Fruit fly (Drosophila melanogaster) whole organism, wandering third instar larva: ENCODE measurements around the gene CG4325.

Experiments
- Dfd ChIP-seq: fragments of >200 bp; optimal IDR thresholded peaks from 2 replicates; lab custom pipeline; 2017; ENCODE audit warnings: missing biosample characterization, missing genetic modification characterization
- Mio ChIP-seq: sonication (Bioruptor generic); optimal IDR thresholded peaks from 2 replicates; lab custom pipeline; 2016; ENCODE audit warnings: missing biosample characterization, missing genetic modification characterization
- jim ChIP-seq: fragments of 175-275, 200-325 bp; sonication (Bioruptor generic); optimal IDR thresholded peaks from 2 replicates; lab custom pipeline; 2016; ENCODE audit warnings: missing biosample characterization, mild to moderate bottlenecking, missing genetic modification characterization
- pan ChIP-seq: fragments of >200 bp; optimal IDR thresholded peaks from 2 replicates; lab custom pipeline; 2017
- usp ChIP-seq: fragments of >200 bp; optimal IDR thresholded peaks from 2 replicates; lab custom pipeline; 2017; ENCODE audit warnings: missing biosample characterization, missing genetic modification characterization

DNA sequence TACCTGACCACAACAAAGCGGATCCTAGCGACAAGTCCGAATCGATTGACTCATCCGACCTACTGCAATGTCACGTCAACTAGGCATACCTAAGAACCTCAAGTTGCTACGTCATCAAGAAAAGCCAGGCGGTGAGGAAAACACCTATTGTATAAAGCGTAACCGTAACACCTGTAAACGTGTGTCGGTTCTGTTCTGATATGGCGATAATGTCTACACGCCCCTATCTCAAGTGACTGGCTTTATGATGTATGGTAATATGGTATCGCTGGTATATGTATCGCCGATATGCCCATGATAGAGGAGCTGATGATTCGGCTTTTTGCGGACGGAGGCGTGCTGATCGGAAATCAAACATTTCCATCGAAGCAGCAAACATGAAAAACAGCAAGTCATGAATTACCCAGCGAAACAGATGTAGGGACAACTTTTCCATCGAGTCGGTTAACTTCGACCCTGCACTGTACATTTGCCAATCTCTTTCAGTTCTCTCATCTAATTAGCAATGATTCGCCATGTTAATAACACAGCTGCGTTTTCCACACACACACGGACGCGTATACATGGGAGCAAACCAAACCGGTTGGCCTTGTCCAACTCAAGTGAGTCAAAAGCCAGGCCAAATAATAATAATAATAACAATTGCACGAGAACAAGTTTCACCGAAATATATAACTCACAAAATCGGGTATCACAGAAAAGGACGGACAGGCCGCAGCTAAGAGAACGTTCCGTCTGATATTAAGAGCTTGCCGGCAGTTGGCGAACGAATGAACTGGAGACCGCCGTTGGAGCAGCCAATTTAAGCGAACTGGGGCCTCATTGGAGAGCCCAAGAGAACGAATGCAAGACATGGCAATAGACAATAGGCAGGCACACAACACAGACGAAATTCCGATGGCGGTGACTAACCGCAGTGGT is 26.4 kb upstream of the CG4325 start:
- TF ChIP-seq jim = no peak
- TF ChIP-seq Dfd (GFP tag; lab: Kevin White, UChicago) = no peak
- no peak for TF ChIP-seq pan (lab: Kevin White, UChicago)
- TF ChIP-seq Mio (GFP tag; lab: Kevin White, UChicago) = no peak
- no peak for TF ChIP-seq usp (GFP tag; lab: Kevin White, UChicago)
